Worm (Caenorhabditis elegans) whole organism, L4/young adult: Measurements from ENCODE around the gene C18B2.5.

Experiments used
- W03F9.2 ChIP-seq: fragments of 150-350 bp; optimal IDR thresholded peaks from 2 replicates; lab custom pipeline; 2014; ENCODE audit warnings: missing biosample characterization, missing genetic modification characterization
- dao-5 ChIP-seq: sonication (generic microtip); optimal IDR thresholded peaks from 2 replicates; lab custom pipeline; 2016; ENCODE audit warnings: missing genotype, missing genetic modification characterization, moderate library complexity, missing compliant biosample characterization
- him-1 ChIP-seq: sonication (generic microtip); optimal IDR thresholded peaks from 2 replicates; lab custom pipeline; 2016; ENCODE audit warnings: missing genotype, missing genetic modification reagents, missing genetic modification characterization, missing compliant biosample characterization

DNA sequence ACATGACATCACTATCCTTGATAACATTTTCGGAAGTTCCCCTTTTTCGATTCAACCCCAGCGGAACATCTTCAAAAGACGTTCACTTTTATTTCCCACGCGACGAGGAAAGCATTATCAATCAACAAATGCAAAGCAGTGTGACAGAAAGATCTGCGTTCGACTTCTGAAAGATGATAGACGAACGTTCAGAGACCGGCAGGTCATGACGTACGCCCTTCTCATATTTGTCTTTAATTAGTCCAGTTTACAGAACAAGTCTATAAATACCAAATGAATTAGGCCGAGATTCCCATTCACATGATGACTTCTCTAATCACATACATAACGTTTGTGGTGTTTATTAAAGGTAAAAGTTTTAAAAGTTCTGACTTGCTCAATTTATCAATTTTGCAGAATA is 43.7 kb upstream of the C18B2.5 start, which contains the start of gene R11G1.11:
- TF ChIP-seq dao-5 (tag; lab: Kevin White, UChicago) (no peak), him-1 (tag; lab: Kevin White, UChicago) (no peak), W03F9.2 (no peak)
